Fruit fly (Drosophila melanogaster) whole organism, prepupa: ENCODE data around the gene CG42353.

Source experiments
- CG10631 ChIP-seq: fragments of 200-800 bp; sonication (Bioruptor generic); optimal IDR thresholded peaks from 2 replicates; lab custom pipeline; 2016; ENCODE audit warnings: missing biosample characterization, missing genetic modification characterization
- CG10669 ChIP-seq: fragments of 200-800 bp; sonication (Bioruptor generic); optimal IDR thresholded peaks from 3 replicates; lab custom pipeline; 2018; ENCODE audit warnings: missing biosample characterization, mild to moderate bottlenecking, missing genetic modification characterization, moderate library complexity
- CG1621 ChIP-seq: fragments of 200-800 bp; sonication (Bioruptor generic); optimal IDR thresholded peaks from 3 replicates; lab custom pipeline; 2018; ENCODE audit warnings: missing biosample characterization, mild to moderate bottlenecking, missing genetic modification characterization
- CG16779 ChIP-seq: fragments of 200-800 bp; sonication (Bioruptor generic); optimal IDR thresholded peaks from 3 replicates; lab custom pipeline; 2017; ENCODE audit warnings: missing biosample characterization, mild to moderate bottlenecking, missing genetic modification characterization
- CG3032 ChIP-seq: fragments of 200-800 bp; optimal IDR thresholded peaks from 2 replicates; lab custom pipeline; 2019; ENCODE audit warnings: missing biosample characterization, mild to moderate bottlenecking, missing genetic modification characterization, moderate library complexity
- CG32006 ChIP-seq: fragments of 200-800 bp; sonication (Bioruptor generic); optimal IDR thresholded peaks from 3 replicates; lab custom pipeline; 2017; ENCODE audit warnings: missing biosample characterization, mild to moderate bottlenecking, missing genetic modification characterization
- CG34406 ChIP-seq: fragments of 200-800 bp; sonication (Bioruptor generic); optimal IDR thresholded peaks from 3 replicates; lab custom pipeline; 2016; ENCODE audit warnings: missing biosample characterization, missing genetic modification characterization
- CG3919 ChIP-seq: fragments of 200-800 bp; sonication (Bioruptor generic); optimal IDR thresholded peaks from 3 replicates; lab custom pipeline; 2016; ENCODE audit warnings: missing biosample characterization, missing genetic modification characterization
- CG4318 ChIP-seq: fragments of 200-800 bp; sonication (Bioruptor generic); optimal IDR thresholded peaks from 3 replicates; lab custom pipeline; 2017; ENCODE audit warnings: missing biosample characterization, mild to moderate bottlenecking, missing genetic modification characterization
- CG6276 ChIP-seq: fragments of 200-800 bp; sonication (Bioruptor generic); optimal IDR thresholded peaks from 2 replicates; lab custom pipeline; 2017; ENCODE audit warnings: missing biosample characterization, mild to moderate bottlenecking, missing genetic modification characterization
- CG6792 ChIP-seq: fragments of 200-800 bp; sonication (Bioruptor generic); optimal IDR thresholded peaks from 3 replicates; lab custom pipeline; 2016; ENCODE audit warnings: missing biosample characterization, missing genetic modification characterization
- CG6808 ChIP-seq: fragments of 200-800 bp; sonication (Bioruptor generic); optimal IDR thresholded peaks from 3 replicates; lab custom pipeline; 2017; ENCODE audit warnings: missing biosample characterization, missing genetic modification characterization, mild to moderate bottlenecking, moderate library complexity, missing genetic modification reagents
- CG8119 ChIP-seq: fragments of 200-800 bp; sonication (Bioruptor generic); IDR thresholded peaks from 3 replicates; pipeline ENCODE4 v1.3.6; 2022; ENCODE audit warnings: missing biosample characterization, missing genetic modification characterization
- CG8319 ChIP-seq: fragments of 200-800 bp; sonication (Bioruptor generic); optimal IDR thresholded peaks from 3 replicates; lab custom pipeline; 2016; ENCODE audit warnings: missing biosample characterization, missing genetic modification characterization
- CG8632 ChIP-seq: fragments of 200-800 bp; sonication (Bioruptor generic); optimal IDR thresholded peaks from 3 replicates; lab custom pipeline; 2016; ENCODE audit warnings: missing biosample characterization, missing genetic modification characterization
- CG9139 ChIP-seq: fragments of 200-800 bp; sonication (Bioruptor generic); optimal IDR thresholded peaks from 3 replicates; lab custom pipeline; 2017; ENCODE audit warnings: missing biosample characterization, mild to moderate bottlenecking, missing genetic modification characterization
- Eip78C ChIP-seq: fragments of 200-800 bp; sonication (Bioruptor generic); peaks from one replicate; lab custom pipeline; 2016; ENCODE audit warnings: missing biosample characterization, missing genetic modification characterization
- Ets21C ChIP-seq: fragments of 200-800 bp; sonication (Bioruptor generic); optimal IDR thresholded peaks from 3 replicates; lab custom pipeline; 2016; ENCODE audit warnings: missing biosample characterization, missing genetic modification characterization
- Ets96B ChIP-seq: fragments of 200-800 bp; optimal IDR thresholded peaks from 2 replicates; lab custom pipeline; 2019; ENCODE audit warnings: missing biosample characterization, mild to moderate bottlenecking, missing genetic modification characterization, moderate library complexity
- Hr38 ChIP-seq: sonication (Bioruptor generic); optimal IDR thresholded peaks from 2 replicates; lab custom pipeline; 2016; ENCODE audit warnings: missing biosample characterization, missing genetic modification characterization
- Hr39 ChIP-seq: fragments of 200-800 bp; sonication (Bioruptor generic); optimal IDR thresholded peaks from 2 replicates; lab custom pipeline; 2016; ENCODE audit warnings: missing biosample characterization, missing genetic modification characterization
- Lpt ChIP-seq: fragments of 200-800 bp; sonication (Bioruptor generic); optimal IDR thresholded peaks from 3 replicates; lab custom pipeline; 2016; ENCODE audit warnings: missing biosample characterization, missing genetic modification characterization
- Met ChIP-seq: fragments of 200-800 bp; sonication (Bioruptor generic); optimal IDR thresholded peaks from 3 replicates; lab custom pipeline; 2016; ENCODE audit warnings: missing biosample characterization, missing genetic modification characterization
- OdsH ChIP-seq: fragments of 200-800 bp; sonication (Bioruptor generic); optimal IDR thresholded peaks from 3 replicates; lab custom pipeline; 2016; ENCODE audit warnings: missing biosample characterization, missing genetic modification characterization
- Sox102F ChIP-seq: fragments of 200-800 bp; sonication (Bioruptor generic); optimal IDR thresholded peaks from 2 replicates; lab custom pipeline; 2016; ENCODE audit warnings: missing biosample characterization, mild to moderate bottlenecking, missing genetic modification characterization
- Sox14 ChIP-seq: fragments of 200-800 bp; sonication (Bioruptor generic); optimal IDR thresholded peaks from 3 replicates; lab custom pipeline; 2016; ENCODE audit warnings: missing biosample characterization, missing genetic modification characterization
- achi ChIP-seq: fragments of 200-800 bp; sonication (Bioruptor generic); optimal IDR thresholded peaks from 3 replicates; lab custom pipeline; 2016; ENCODE audit warnings: missing biosample characterization, missing genetic modification characterization
- acj6 ChIP-seq: fragments of 200-800 bp; sonication (Bioruptor generic); optimal IDR thresholded peaks from 3 replicates; lab custom pipeline; 2016; ENCODE audit warnings: missing biosample characterization, missing genetic modification characterization
- cyc ChIP-seq: fragments of 200-800 bp; sonication (Bioruptor generic); optimal IDR thresholded peaks from 3 replicates; lab custom pipeline; 2016; ENCODE audit warnings: missing biosample characterization, missing genetic modification characterization
- dac ChIP-seq: fragments of 200-800 bp; sonication (Bioruptor generic); optimal IDR thresholded peaks from 2 replicates; lab custom pipeline; 2017; ENCODE audit warnings: missing biosample characterization, mild to moderate bottlenecking, missing genetic modification characterization
- dsx ChIP-seq: fragments of 200-800 bp; optimal IDR thresholded peaks from 3 replicates; lab custom pipeline; 2019; ENCODE audit warnings: missing biosample characterization, mild to moderate bottlenecking, missing genetic modification characterization, moderate library complexity; ENCODE audit not compliant: poor library complexity, severe bottlenecking
- eg ChIP-seq: fragments of 200-800 bp; sonication (Bioruptor generic); IDR thresholded peaks from 3 replicates; pipeline ENCODE4 v1.3.6; 2022; ENCODE audit warnings: missing biosample characterization, missing genetic modification characterization
- esn ChIP-seq: fragments of 200-800 bp; sonication (Bioruptor generic); optimal IDR thresholded peaks from 2 replicates; lab custom pipeline; 2016; ENCODE audit warnings: missing biosample characterization, mild to moderate bottlenecking, missing genetic modification characterization, moderate library complexity
- fd85E ChIP-seq: fragments of 200-800 bp; sonication (Bioruptor generic); optimal IDR thresholded peaks from 3 replicates; lab custom pipeline; 2016; ENCODE audit warnings: missing biosample characterization, missing genetic modification characterization
- fkh ChIP-seq: fragments of 200-800 bp; sonication (Bioruptor generic); optimal IDR thresholded peaks from 3 replicates; lab custom pipeline; 2017; ENCODE audit warnings: missing biosample characterization, mild to moderate bottlenecking, missing genetic modification characterization, moderate library complexity
- pdm3 ChIP-seq: fragments of 200-800 bp; sonication (Bioruptor generic); optimal IDR thresholded peaks from 3 replicates; lab custom pipeline; 2016; ENCODE audit warnings: missing biosample characterization, missing genetic modification characterization
- spab ChIP-seq: fragments of 200-800 bp; sonication (Bioruptor generic); optimal IDR thresholded peaks from 2 replicates; lab custom pipeline; 2017; ENCODE audit warnings: missing biosample characterization, mild to moderate bottlenecking, missing genetic modification characterization, missing genetic modification reagents
- svp ChIP-seq: fragments of 200-800 bp; sonication (Bioruptor generic); peaks from one replicate; lab custom pipeline; 2016; ENCODE audit warnings: missing biosample characterization, missing genetic modification characterization
- topi ChIP-seq: fragments of 200-800 bp; sonication (Bioruptor generic); optimal IDR thresholded peaks from 3 replicates; lab custom pipeline; 2016; ENCODE audit warnings: missing biosample characterization, missing genetic modification characterization

The CG42353 gene

dm6 chrX:16102338-16103218, 2.2 kb downstream of the CG42353 start (continued):
- TF ChIP-seq achi (GFP tag; lab: Kevin White, UChicago) (peak; percentile 49), CG3919 (GFP tag; lab: Kevin White, UChicago) (peak; percentile 47), Sox14 (GFP tag; lab: Kevin White, UChicago) (peak; percentile 41), CG8632 (GFP tag; lab: Kevin White, UChicago) (peak; percentile 55), CG6276 (GFP tag; lab: Kevin White, UChicago) (no peak), Ets96B (tag; lab: Kevin White, UChicago) (no peak), dsx (GFP tag; lab: Kevin White, UChicago) (no peak), CG1621 (tag; lab: Kevin White, UChicago) (no peak), CG10669 (GFP tag; lab: Kevin White, UChicago) (no peak), OdsH (peak; percentile 51), CG34406 (GFP tag; lab: Kevin White, UChicago) (peak; percentile 52), svp (GFP tag; lab: Kevin White, UChicago) (peak; percentile 91), dac (no peak), Hr39 (GFP tag; lab: Kevin White, UChicago) (peak; percentile 73), Sox102F (peak; percentile 78), topi (peak; percentile 82), Eip78C (GFP tag; lab: Kevin White, UChicago) (peak; percentile 86), eg (GFP tag; lab: Robert Waterston, UW) (no peak), CG4318 (GFP tag; lab: Kevin White, UChicago) (no peak), CG9139 (GFP tag; lab: Kevin White, UChicago) (no peak), Lpt (GFP tag; lab: Kevin White, UChicago) (peak; percentile 4), cyc (GFP tag; lab: Kevin White, UChicago) (peak; percentile 73)

- TF ChIP-seq Ets21C (GFP tag; lab: Kevin White, UChicago) (no peak), CG4318 (GFP tag; lab: Kevin White, UChicago) (no peak), pdm3 (GFP tag; lab: Kevin White, UChicago) (no peak)
- TF ChIP-seq, all 60 proteins: peak for 0
Measured at dm6 chrX:16100726-16101351, 3.9 kb downstream of the CG42353 start.

dm6 chrX:16096488-16096887, 8.3 kb downstream of the CG42353 start:
- TF ChIP-seq eg (GFP tag; lab: Robert Waterston, UW) (0 out of 3 replicates have a peak, but pooled peaks have one; percentile 16), Sox14 (GFP tag; lab: Kevin White, UChicago) (peak; percentile 80), Eip78C (GFP tag; lab: Kevin White, UChicago) (peak; percentile 68), svp (GFP tag; lab: Kevin White, UChicago) (no peak), fkh (GFP tag; lab: Kevin White, UChicago) (peak; percentile 75), CG10631 (no peak)

- TF ChIP-seq CG16779: no peak
- TF ChIP-seq esn (GFP tag; lab: Kevin White, UChicago): peak; percentile 17
- no peak for TF ChIP-seq Sox102F
- TF ChIP-seq Sox14 (GFP tag; lab: Kevin White, UChicago): peak; percentile 17
- TF ChIP-seq svp (GFP tag; lab: Kevin White, UChicago): peak; percentile 78
- no peak for TF ChIP-seq CG4318 (GFP tag; lab: Kevin White, UChicago)
- peak; percentile 20 for TF ChIP-seq fkh (GFP tag; lab: Kevin White, UChicago)
- no peak for TF ChIP-seq Hr39 (GFP tag; lab: Kevin White, UChicago)
- TF ChIP-seq CG10669 (GFP tag; lab: Kevin White, UChicago): peak; percentile 21
- no peak for TF ChIP-seq fd85E (GFP tag; lab: Kevin White, UChicago)
- no peak for TF ChIP-seq cyc (GFP tag; lab: Kevin White, UChicago)
- TF ChIP-seq CG32006 (GFP tag; lab: Kevin White, UChicago): peak; percentile 26
- peak; percentile 16 for TF ChIP-seq CG10631
- no peak for TF ChIP-seq CG3032 (tag; lab: Kevin White, UChicago)
- no peak for TF ChIP-seq CG6808
- TF ChIP-seq Hr38 (GFP tag; lab: Kevin White, UChicago): no peak
- TF ChIP-seq CG1621 (tag; lab: Kevin White, UChicago): no peak
- peak; percentile 20 for TF ChIP-seq acj6
- peak; percentile 42 for TF ChIP-seq Met
- no peak for TF ChIP-seq CG8319 (GFP tag; lab: Kevin White, UChicago)
- TF ChIP-seq CG34406 (GFP tag; lab: Kevin White, UChicago): peak; percentile 35
- TF ChIP-seq CG6792 (GFP tag; lab: Kevin White, UChicago): peak; percentile 19
- peak; percentile 23 for TF ChIP-seq pdm3 (GFP tag; lab: Kevin White, UChicago)
- peak; percentile 32; the same call in 1 of the 3 replicates for TF ChIP-seq CG8119 (GFP tag; lab: Robert Waterston, UW)
- peak; percentile 11 for TF ChIP-seq CG6276 (GFP tag; lab: Kevin White, UChicago)
- no peak for TF ChIP-seq topi
- TF ChIP-seq spab (GFP tag; lab: Kevin White, UChicago): no peak
Measured at dm6 chrX:16092614-16093280, 12.0 kb downstream of the CG42353 start.
